Worm (Caenorhabditis elegans) whole organism, L4 larva: ENCODE measurements around the gene aps-2.

Experiments
- F49E8.2 ChIP-seq: sonication (generic microtip); optimal IDR thresholded peaks from 2 replicates; lab custom pipeline; 2016; ENCODE audit warnings: missing compliant biosample characterization, mild to moderate bottlenecking, missing genetic modification characterization, borderline replicate concordance
- T26A8.4 ChIP-seq: fragments of 200-800 bp; sonication (Bioruptor generic); IDR thresholded peaks from 2 replicates; pipeline ENCODE4 v1.3.6; 2022; ENCODE audit warnings: missing genetic modification characterization, missing compliant biosample characterization
- ZK546.5 ChIP-seq, 2 experiments: sonication (generic microtip); optimal IDR thresholded peaks; 2 replicates each; lab custom pipeline; 2017; ENCODE audit warnings: missing biosample characterization in 2 of 2, missing genetic modification characterization in 2 of 2
- aly-2 ChIP-seq: sonication (generic microtip); optimal IDR thresholded peaks from 2 replicates; lab custom pipeline; 2018; ENCODE audit warnings: missing biosample characterization, missing genetic modification characterization
- ceh-28 ChIP-seq: fragments of 150-350 bp; optimal IDR thresholded peaks from 2 replicates; lab custom pipeline; 2014; ENCODE audit warnings: missing biosample characterization, missing genetic modification reagents, missing genetic modification characterization
- ceh-44 ChIP-seq: fragments of 200-800 bp; sonication (Bioruptor generic); IDR thresholded peaks from 2 replicates; pipeline ENCODE4 v1.3.6; 2022; ENCODE audit warnings: missing genetic modification reagents, missing genetic modification characterization, missing compliant biosample characterization
- ces-1 ChIP-seq: fragments of 150-350 bp; sonication (generic microtip); optimal IDR thresholded peaks from 4 replicates; lab custom pipeline; 2014; ENCODE audit warnings: missing biosample characterization, missing genetic modification reagents, missing genetic modification characterization
- ctbp-1 ChIP-seq: fragments of 200-800 bp; sonication (Bioruptor generic); IDR thresholded peaks from 2 replicates; pipeline ENCODE4 v1.3.6; 2022; ENCODE audit warnings: missing genetic modification reagents, missing genetic modification characterization, missing compliant biosample characterization
- daf-16 ChIP-seq, 3 experiments: sonication (generic microtip); optimal IDR thresholded peaks; 2 replicates each; lab custom pipeline; 2016 to 2017; ENCODE audit warnings: missing genetic modification characterization in 3 of 3, missing genetic modification reagents in 3 of 3, mild to moderate bottlenecking in 2 of 3, missing compliant biosample characterization in 2 of 3, missing biosample characterization in 1 of 3, moderate library complexity in 1 of 3
- daf-19 ChIP-seq: fragments of 200-800 bp; sonication (Bioruptor generic); conservative IDR thresholded peaks from 2 replicates; pipeline ENCODE4 v1.3.6; 2022; ENCODE audit warnings: missing genetic modification characterization, missing compliant biosample characterization
- daf-8 ChIP-seq: fragments of 200-800 bp; sonication (Bioruptor generic); IDR thresholded peaks from 2 replicates; pipeline ENCODE4 v1.3.6; 2022; ENCODE audit warnings: missing genetic modification characterization, missing compliant biosample characterization
- dmd-9 ChIP-seq: fragments of 200-800 bp; sonication (Bioruptor generic); IDR thresholded peaks from 2 replicates; pipeline ENCODE4 v1.3.6; 2022; ENCODE audit warnings: missing genetic modification reagents, missing genetic modification characterization, missing compliant biosample characterization
- dpl-1 ChIP-seq: fragments of 150-350 bp; optimal IDR thresholded peaks from 2 replicates; lab custom pipeline; 2014; ENCODE audit warnings: missing biosample characterization, missing genetic modification reagents, missing genetic modification characterization
- duxl-1 ChIP-seq: sonication (generic microtip); optimal IDR thresholded peaks from 2 replicates; lab custom pipeline; 2016; ENCODE audit warnings: mild to moderate bottlenecking, missing genetic modification characterization, moderate library complexity, missing compliant biosample characterization; ENCODE audit not compliant: poor library complexity
- egl-27 ChIP-seq: sonication (generic microtip); optimal IDR thresholded peaks from 3 replicates; lab custom pipeline; 2017; ENCODE audit warnings: missing biosample characterization, missing genetic modification reagents, missing genetic modification characterization
- fkh-10 ChIP-seq: fragments of 150-350 bp; optimal IDR thresholded peaks from 2 replicates; lab custom pipeline; 2014; ENCODE audit warnings: missing biosample characterization, missing genetic modification reagents, missing genetic modification characterization
- hlh-30 ChIP-seq: sonication (generic microtip); optimal IDR thresholded peaks from 2 replicates; lab custom pipeline; 2017; ENCODE audit warnings: antibody characterized with exemption, mild to moderate bottlenecking, missing genetic modification characterization, missing compliant biosample characterization; ENCODE audit not compliant: insufficient read depth
- hmg-1.1 ChIP-seq: fragments of 200-800 bp; sonication (Bioruptor generic); IDR thresholded peaks from 2 replicates; pipeline ENCODE4 v1.3.6; 2022; ENCODE audit warnings: missing genetic modification reagents, missing genetic modification characterization, missing compliant biosample characterization
- lim-7 ChIP-seq: fragments of 200-800 bp; sonication (Bioruptor generic); IDR thresholded peaks from 2 replicates; pipeline ENCODE4 v1.3.6; 2022; ENCODE audit warnings: missing genetic modification characterization, missing compliant biosample characterization
- lin-38 ChIP-seq: fragments of 200-800 bp; sonication (Bioruptor generic); IDR thresholded peaks from 2 replicates; pipeline ENCODE4 v1.3.6; 2022; ENCODE audit warnings: missing genetic modification reagents, missing genetic modification characterization, missing compliant biosample characterization
- lin-39 ChIP-seq: fragments of 150-350 bp; optimal IDR thresholded peaks from 2 replicates; lab custom pipeline; 2014; ENCODE audit warnings: missing biosample characterization, missing genetic modification reagents, missing genetic modification characterization
- madf-9 ChIP-seq: fragments of 200-800 bp; sonication (Bioruptor generic); conservative IDR thresholded peaks from 2 replicates; pipeline ENCODE4 v1.3.6; 2022; ENCODE audit warnings: missing genetic modification reagents, missing genetic modification characterization, missing compliant biosample characterization
- mdl-1 ChIP-seq, 2 experiments: fragments of 150-350 bp in 1 of 2; sonication (generic microtip) in 1 of 2; optimal IDR thresholded peaks; 2 replicates each; lab custom pipeline; 2014 to 2017; ENCODE audit warnings: missing biosample characterization in 2 of 2, missing genetic modification characterization in 2 of 2
- mdt-29 ChIP-seq: fragments of 200-800 bp; sonication (Bioruptor generic); IDR thresholded peaks from 2 replicates; pipeline ENCODE4 v1.3.6; 2022; ENCODE audit warnings: missing genetic modification reagents, missing genetic modification characterization, missing compliant biosample characterization
- nhr-10 ChIP-seq: fragments of 150-350 bp; optimal IDR thresholded peaks from 2 replicates; lab custom pipeline; 2014; ENCODE audit warnings: missing biosample characterization, missing genetic modification characterization
- nhr-11 ChIP-seq: fragments of 150-350 bp; optimal IDR thresholded peaks from 2 replicates; lab custom pipeline; 2014; ENCODE audit warnings: missing biosample characterization, missing genetic modification characterization
- nhr-111 ChIP-seq: fragments of 200-800 bp; sonication (Bioruptor generic); optimal IDR thresholded peaks from 2 replicates; lab custom pipeline; 2018; ENCODE audit warnings: mild to moderate bottlenecking, missing genetic modification characterization, missing compliant biosample characterization
- nhr-25 ChIP-seq: sonication (generic microtip); optimal IDR thresholded peaks from 2 replicates; lab custom pipeline; 2017; ENCODE audit warnings: missing genetic modification characterization, mild to moderate bottlenecking, missing compliant biosample characterization, antibody characterized with exemption, moderate library complexity, borderline replicate concordance; ENCODE audit not compliant: insufficient read depth
- nhr-41 ChIP-seq: fragments of 200-800 bp; sonication (Bioruptor generic); IDR thresholded peaks from 2 replicates; pipeline ENCODE4 v1.3.6; 2022; ENCODE audit warnings: missing genetic modification reagents, missing genetic modification characterization, missing compliant biosample characterization
- nhr-42 ChIP-seq: fragments of 200-800 bp; sonication (Bioruptor generic); IDR thresholded peaks from 2 replicates; pipeline ENCODE4 v1.3.6; 2022; ENCODE audit warnings: missing genetic modification characterization, missing compliant biosample characterization
- nhr-76 ChIP-seq: fragments of 150-350 bp; optimal IDR thresholded peaks from 2 replicates; lab custom pipeline; 2014; ENCODE audit warnings: missing biosample characterization, missing genetic modification characterization
- nhr-77 ChIP-seq: fragments of 150-350 bp; optimal IDR thresholded peaks from 2 replicates; lab custom pipeline; 2014; ENCODE audit warnings: missing biosample characterization, missing genetic modification characterization
- pha-4 ChIP-seq, 2 experiments: fragments of 150-350 bp in 1 of 2; fragments of 200-800 bp in 1 of 2; sonication (Bioruptor generic) in 1 of 2; IDR thresholded peaks in 1 of 2; optimal IDR thresholded peaks in 1 of 2; 2 replicates each; pipeline versions ENCODE4 v1.3.6 to Lab custom; 2014 to 2022; ENCODE audit warnings: missing genetic modification characterization in 2 of 2, missing genetic modification reagents in 2 of 2, missing biosample characterization in 1 of 2, missing compliant biosample characterization in 1 of 2
- php-3 ChIP-seq: fragments of 200-800 bp; sonication (Bioruptor generic); IDR thresholded peaks from 2 replicates; pipeline ENCODE4 v1.3.6; 2022; ENCODE audit warnings: missing genetic modification reagents, missing genetic modification characterization, missing compliant biosample characterization
- rbr-2 ChIP-seq: sonication (generic microtip); optimal IDR thresholded peaks from 2 replicates; lab custom pipeline; 2016; ENCODE audit warnings: missing genotype, missing genetic modification characterization, missing compliant biosample characterization
- snpc-1.2 ChIP-seq: fragments of 200-800 bp; sonication (Bioruptor generic); IDR thresholded peaks from 2 replicates; pipeline ENCODE4 v1.3.6; 2022; ENCODE audit warnings: missing genetic modification reagents, missing genetic modification characterization, missing compliant biosample characterization
- spr-1 ChIP-seq: sonication (generic microtip); optimal IDR thresholded peaks from 2 replicates; lab custom pipeline; 2016; ENCODE audit warnings: mild to moderate bottlenecking, missing genetic modification characterization, missing compliant biosample characterization
- tag-97 ChIP-seq: fragments of 200-800 bp; sonication (Bioruptor generic); IDR thresholded peaks from 2 replicates; pipeline ENCODE4 v1.3.6; 2022; ENCODE audit warnings: missing genetic modification characterization, missing compliant biosample characterization
- tra-1 ChIP-seq: fragments of 200-800 bp; sonication (Bioruptor generic); IDR thresholded peaks from 2 replicates; pipeline ENCODE4 v1.3.6; 2022; ENCODE audit warnings: missing genetic modification reagents, missing genetic modification characterization, missing compliant biosample characterization
- unc-130 ChIP-seq: sonication (generic microtip); optimal IDR thresholded peaks from 2 replicates; lab custom pipeline; 2016; ENCODE audit warnings: missing genetic modification reagents, missing genetic modification characterization, missing compliant biosample characterization
- unc-39 ChIP-seq: sonication (generic microtip); optimal IDR thresholded peaks from 2 replicates; lab custom pipeline; 2017; ENCODE audit warnings: missing biosample characterization, missing genetic modification characterization
- zip-11 ChIP-seq: fragments of 200-800 bp; sonication (Bioruptor generic); IDR thresholded peaks from 2 replicates; pipeline ENCODE4 v1.3.6; 2022; ENCODE audit warnings: missing genetic modification characterization, missing compliant biosample characterization
- zip-2 ChIP-seq: fragments of 150-350 bp; optimal IDR thresholded peaks from 2 replicates; lab custom pipeline; 2014; ENCODE audit warnings: missing biosample characterization, missing genetic modification characterization
- ztf-11 ChIP-seq: fragments of 150-350 bp; optimal IDR thresholded peaks from 2 replicates; lab custom pipeline; 2014; ENCODE audit warnings: missing biosample characterization, missing genetic modification characterization
- ztf-7 ChIP-seq: fragments of 150-350 bp; optimal IDR thresholded peaks from 2 replicates; lab custom pipeline; 2014; ENCODE audit warnings: missing biosample characterization, missing genetic modification characterization

The aps-2 gene

ce11 chrX:4444843-4445242, 13.2 kb upstream of the aps-2 start (continued):
- TF ChIP-seq ctbp-1, result 0 out of 2 replicates have a peak, but pooled peaks have one; percentile 41
- TF ChIP-seq mdt-29 (GFP tag; lab: Robert Waterston, UW), result no peak
- TF ChIP-seq dmd-9 (GFP tag; lab: Robert Waterston, UW), result no peak
- TF ChIP-seq hmg-1.1 (GFP tag; lab: Robert Waterston, UW), result peak; percentile 71
- TF ChIP-seq zip-2, result no peak
- TF ChIP-seq ceh-28 (tag; lab: Kevin White, UChicago), result no peak
- no peak for TF ChIP-seq daf-8
- peak; percentile 72 for TF ChIP-seq lin-38 (GFP tag; lab: Robert Waterston, UW)
- TF ChIP-seq unc-130, result peak; percentile 48
- TF ChIP-seq aly-2 (tag; lab: Kevin White, UChicago), result no peak
- peak; percentile 82 for TF ChIP-seq hlh-30 (tag; lab: Kevin White, UChicago)
- TF ChIP-seq dpl-1 (GFP tag; lab: Kevin White, UChicago), result no peak
- peak; percentile 70; the same call in 1 of the 2 replicates for TF ChIP-seq tra-1 (GFP tag; lab: Robert Waterston, UW)
- TF ChIP-seq php-3 (GFP tag; lab: Robert Waterston, UW), result no peak
- TF ChIP-seq ces-1, result no peak

- TF ChIP-seq nhr-25 (tag; lab: Kevin White, UChicago) (no peak), mdl-1 (tag; optimal IDR thresholded peaks at IDR 0.05; lab: Kevin White, UChicago) (no peak), egl-27 (no peak), unc-39 (tag; lab: Kevin White, UChicago) (no peak), spr-1 (tag; lab: Kevin White, UChicago) (no peak), nhr-41 (GFP tag; lab: Robert Waterston, UW) (no peak), F49E8.2 (tag; lab: Kevin White, UChicago) (no peak), ZK546.5 (tag; optimal IDR thresholded peaks at IDR 0.05; lab: Kevin White, UChicago) (no peak), nhr-76 (no peak), pha-4 (GFP tag; IDR thresholded peaks at IDR 0.05; lab: Robert Waterston, UW) (no peak), pha-4 (tag; optimal IDR thresholded peaks at IDR 0.05; lab: Kevin White, UChicago) (no peak), fkh-10 (GFP tag; lab: Kevin White, UChicago) (no peak), php-3 (GFP tag; lab: Robert Waterston, UW) (no peak)
Observed at ce11 chrX:4448283-4448682, 9.8 kb upstream of the aps-2 start, which contains the start of gene mltn-13. mltn-13 (minus strand) TSS chrX:4448383.

- TF ChIP-seq snpc-1.2 (no peak), T26A8.4 (no peak), ceh-44 (GFP tag; lab: Robert Waterston, UW) (no peak), rbr-2 (tag; lab: Kevin White, UChicago) (no peak), nhr-42 (GFP tag; lab: Robert Waterston, UW) (no peak)
- TF ChIP-seq, all 104 proteins: peak for 0
Observed at ce11 chrX:4451936-4452335, 6.1 kb upstream of the aps-2 start.

DNA sequence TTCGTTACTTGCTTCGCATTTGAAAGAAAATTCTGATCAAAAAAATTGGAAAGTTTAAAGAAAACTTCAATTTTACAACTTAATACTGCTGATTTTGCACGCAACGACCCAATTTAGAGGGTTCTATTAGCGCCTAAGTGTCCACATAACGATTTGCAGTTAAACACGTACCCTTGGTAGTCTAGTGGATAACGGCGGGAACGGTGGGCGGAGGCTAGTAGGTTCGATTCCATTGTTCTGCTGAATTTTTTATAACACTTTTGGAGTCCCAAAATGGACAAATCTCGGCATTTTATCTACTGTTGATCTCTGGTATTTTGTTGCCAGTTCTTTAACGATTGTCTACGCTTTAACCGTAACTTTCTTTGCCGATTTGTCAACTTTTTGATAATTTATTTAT, 5.0 kb upstream of the aps-2 start:
- TF ChIP-seq lim-7 (GFP tag; lab: Robert Waterston, UW) (peak; percentile 85), nhr-42 (GFP tag; lab: Robert Waterston, UW) (no peak), nhr-10 (no peak), nhr-77 (tag; lab: Kevin White, UChicago) (no peak), madf-9 (GFP tag; lab: Robert Waterston, UW) (0 out of 2 replicates have a peak, but pooled peaks have one; percentile 11), php-3 (GFP tag; lab: Robert Waterston, UW) (0 out of 2 replicates have a peak, but pooled peaks have one; percentile 17), daf-19 (GFP tag; lab: Robert Waterston, UW) (peak; percentile 62; the same call in 1 of the 2 replicates), nhr-111 (GFP tag; lab: Kevin White, UChicago) (no peak), duxl-1 (tag; lab: Kevin White, UChicago) (peak; percentile 59), daf-16 (GFP tag; optimal IDR thresholded peaks at IDR 0.05; lab: Kevin White, UChicago) (peak in 1 of 2 experiments; percentile 61), daf-16 (tag; optimal IDR thresholded peaks at IDR 0.05; lab: Kevin White, UChicago) (peak; percentile 36), spr-1 (tag; lab: Kevin White, UChicago) (no peak), daf-8 (0 out of 2 replicates have a peak, but pooled peaks have one; percentile 44), zip-11 (GFP tag; lab: Robert Waterston, UW) (no peak), tag-97 (GFP tag; lab: Robert Waterston, UW) (no peak), nhr-11 (tag; lab: Kevin White, UChicago) (no peak), dmd-9 (GFP tag; lab: Robert Waterston, UW) (no peak), ztf-11 (tag; lab: Kevin White, UChicago) (no peak), unc-130 (no peak), ztf-7 (tag; lab: Kevin White, UChicago) (no peak), lin-39 (tag; lab: Kevin White, UChicago) (no peak)
